Fruit fly (Drosophila melanogaster): ENCODE data around the gene CG32119.

The CG32119 gene

DNA sequence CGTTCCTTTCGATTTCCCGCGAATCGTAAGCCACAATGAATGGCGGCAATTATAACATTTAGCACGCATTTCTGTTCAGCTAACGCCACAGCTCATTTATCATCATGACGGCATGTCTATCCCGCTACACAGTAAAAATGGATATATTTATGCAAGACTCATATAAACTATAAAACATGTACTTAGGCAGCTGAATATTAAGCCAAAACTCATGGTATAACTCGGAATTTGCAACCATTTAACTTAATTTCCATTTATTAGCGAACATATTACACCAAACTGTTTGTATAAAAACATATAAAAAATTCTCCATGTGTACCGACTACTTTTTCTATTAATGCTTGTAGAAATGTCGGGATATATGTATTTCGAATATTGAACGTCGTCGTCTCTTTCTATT lies 4.3 kb downstream of the CG32119 start (continued):
- no peak for TF ChIP-seq caup (GFP tag; optimal IDR thresholded peaks at IDR 0.05; ENCODE audit: severe bottlenecking)
- no peak for TF ChIP-seq Meics (GFP tag; optimal IDR thresholded peaks at IDR 0.05)
- no peak for TF ChIP-seq corto (GFP tag; optimal IDR thresholded peaks at IDR 0.05)
- TF ChIP-seq CG10267 (tag; optimal IDR thresholded peaks at IDR 0.05) = no peak
- TF ChIP-seq CG11247 (GFP tag; IDR thresholded peaks at IDR 0.05) = 0 out of 2 replicates have a peak, but pooled peaks have one; percentile 14
- no peak for TF ChIP-seq D19A (tag; optimal IDR thresholded peaks at IDR 0.05)
- no peak for TF ChIP-seq CG6765 (GFP tag; optimal IDR thresholded peaks at IDR 0.05)
- no peak for TF ChIP-seq CG14014 (GFP tag; IDR thresholded peaks at IDR 0.05)
- TF ChIP-seq MBD-R2 (GFP tag; IDR thresholded peaks at IDR 0.05) = no peak
- TF ChIP-seq Fer3 (tag; optimal IDR thresholded peaks at IDR 0.05) = peak; percentile 3
- no peak for TF ChIP-seq sisA (GFP tag; IDR thresholded peaks at IDR 0.05)
- no peak for TF ChIP-seq CG3995 (GFP tag; optimal IDR thresholded peaks at IDR 0.05)
- TF ChIP-seq CoRest (tag; optimal IDR thresholded peaks at IDR 0.05) = no peak
- TF ChIP-seq CG10274 (GFP tag; optimal IDR thresholded peaks at IDR 0.05) = no peak
- TF ChIP-seq CG1602 (GFP tag; optimal IDR thresholded peaks at IDR 0.05) = no peak
- TF ChIP-seq CG10321 (GFP tag; IDR thresholded peaks at IDR 0.05) = no peak
- TF ChIP-seq tx (GFP tag; optimal IDR thresholded peaks at IDR 0.05) = no peak
- no peak for TF ChIP-seq lov (optimal IDR thresholded peaks at IDR 0.05)
- no peak for TF ChIP-seq lov (GFP tag; IDR thresholded peaks at IDR 0.05)
- TF ChIP-seq eyg (GFP tag; optimal IDR thresholded peaks at IDR 0.05) = no peak
- TF ChIP-seq fd96Cb (tag; optimal IDR thresholded peaks at IDR 0.05) = no peak
- no peak for TF ChIP-seq Hmx (GFP tag; optimal IDR thresholded peaks at IDR 0.05)
- TF ChIP-seq wor (GFP tag; IDR thresholded peaks at IDR 0.05) = no peak
- no peak for TF ChIP-seq usp (GFP tag; optimal IDR thresholded peaks at IDR 0.05)
- TF ChIP-seq pan (optimal IDR thresholded peaks at IDR 0.05) = no peak
- TF ChIP-seq pan (GFP tag; optimal IDR thresholded peaks at IDR 0.05 in 1 of 2, IDR thresholded peaks at IDR 0.05 in 1 of 2) = peak in 1 of 2 experiments; percentile 10
- no peak for TF ChIP-seq Bgb (GFP tag; IDR thresholded peaks at IDR 0.05; ENCODE audit: partially characterized antibody)
- no peak for TF ChIP-seq CG17359 (tag; optimal IDR thresholded peaks at IDR 0.05)
- no peak for TF ChIP-seq CG3163 (GFP tag; optimal IDR thresholded peaks at IDR 0.05)
- peak; percentile 25 for TF ChIP-seq mam (GFP tag; optimal IDR thresholded peaks at IDR 0.05)
- TF ChIP-seq CG10366 (GFP tag; IDR thresholded peaks at IDR 0.05) = no peak; the same call in 1 of the 2 replicates
- TF ChIP-seq CG12104 (GFP tag; optimal IDR thresholded peaks at IDR 0.05) = no peak
- TF ChIP-seq CG18764 (GFP tag; optimal IDR thresholded peaks at IDR 0.05) = no peak
- TF ChIP-seq Ets97D (GFP tag; optimal IDR thresholded peaks at IDR 0.05) = no peak
- TF ChIP-seq TFAM (GFP tag; optimal IDR thresholded peaks at IDR 0.05) = no peak
- TF ChIP-seq Poxn (GFP tag; IDR thresholded peaks at IDR 0.05) = no peak
- no peak for TF ChIP-seq CG31441 (GFP tag; IDR thresholded peaks at IDR 0.05)
- TF ChIP-seq CG8478 (optimal IDR thresholded peaks at IDR 0.05) = no peak
- no peak for TF ChIP-seq CG14965 (GFP tag; optimal IDR thresholded peaks at IDR 0.05; ENCODE audit: borderline replicate concordance)
- no peak for TF ChIP-seq Scr (GFP tag; IDR thresholded peaks at IDR 0.05; ENCODE audit: partially characterized antibody)
- peak; percentile 6 for TF ChIP-seq HLH54F (GFP tag; optimal IDR thresholded peaks at IDR 0.05)
- TF ChIP-seq grn (GFP tag; optimal IDR thresholded peaks at IDR 0.05) = no peak
- no peak for TF ChIP-seq Deaf1 (tag; optimal IDR thresholded peaks at IDR 0.05)
- TF ChIP-seq danr (GFP tag; IDR thresholded peaks at IDR 0.05) = no peak
- no peak for TF ChIP-seq CG1233 (GFP tag; optimal IDR thresholded peaks at IDR 0.05)
- peak; percentile 50 for TF ChIP-seq gem (tag; optimal IDR thresholded peaks at IDR 0.05)
- no peak for TF ChIP-seq CG1647 (GFP tag; optimal IDR thresholded peaks at IDR 0.05)
- peak; percentile 41 for TF ChIP-seq sens (GFP tag)
- TF ChIP-seq MTF-1 (GFP tag; optimal IDR thresholded peaks at IDR 0.05; ENCODE audit: borderline replicate concordance) = no peak
- no peak for TF ChIP-seq CG9215 (GFP tag; IDR thresholded peaks at IDR 0.05)
- TF ChIP-seq CG17568 (GFP tag; optimal IDR thresholded peaks at IDR 0.05) = no peak
- no peak for TF ChIP-seq CG32772 (GFP tag; IDR thresholded peaks at IDR 0.05)
- peak; percentile 72 for TF ChIP-seq CG2120 (GFP tag; optimal IDR thresholded peaks at IDR 0.05)

All from whole organism, embryonic.